Worm (Caenorhabditis elegans) whole organism, mixed stage, embryonic: ENCODE measurements around the gene srd-18.

Experiments used
- M03D4.4 ChIP-seq: sonication (generic microtip); optimal IDR thresholded peaks from 2 replicates; lab custom pipeline; 2017; ENCODE audit warnings: mild to moderate bottlenecking, missing genetic modification characterization, missing compliant biosample characterization
- bed-3 ChIP-seq: fragments of 200-800 bp; sonication (Bioruptor generic); optimal IDR thresholded peaks from 3 replicates; lab custom pipeline; 2018; ENCODE audit warnings: mild to moderate bottlenecking, missing genetic modification characterization, moderate library complexity, missing compliant biosample characterization
- blmp-1 ChIP-seq: fragments of 150-350 bp; optimal IDR thresholded peaks from 2 replicates; lab custom pipeline; 2014; ENCODE audit warnings: missing biosample characterization, missing genetic modification characterization
- ceh-39 ChIP-seq: fragments of 150-350 bp; optimal IDR thresholded peaks from 2 replicates; lab custom pipeline; 2014; ENCODE audit warnings: missing biosample characterization, missing genetic modification characterization
- ces-1 ChIP-seq: fragments of 150-350 bp; optimal IDR thresholded peaks from 2 replicates; lab custom pipeline; 2014; ENCODE audit warnings: missing biosample characterization, missing genetic modification reagents, missing genetic modification characterization
- cnd-1 ChIP-seq: fragments of 200-800 bp; sonication (Bioruptor generic); optimal IDR thresholded peaks from 2 replicates; lab custom pipeline; 2018; ENCODE audit warnings: mild to moderate bottlenecking, missing genetic modification characterization, missing compliant biosample characterization
- elt-1 ChIP-seq: sonication (generic microtip); optimal IDR thresholded peaks from 2 replicates; lab custom pipeline; 2017; ENCODE audit warnings: missing genetic modification characterization, mild to moderate bottlenecking, missing compliant biosample characterization, antibody characterized with exemption, moderate library complexity, borderline replicate concordance; ENCODE audit not compliant: insufficient read depth
- elt-3 ChIP-seq: fragments of 150-350 bp; optimal IDR thresholded peaks from 2 replicates; lab custom pipeline; 2014; ENCODE audit warnings: missing biosample characterization, missing genetic modification characterization
- lin-32 ChIP-seq: fragments of 200-800 bp; sonication (Bioruptor generic); optimal IDR thresholded peaks from 2 replicates; lab custom pipeline; 2018; ENCODE audit warnings: mild to moderate bottlenecking, missing genetic modification characterization, missing compliant biosample characterization
- lsy-2 ChIP-seq: fragments of 150-350 bp; optimal IDR thresholded peaks from 2 replicates; lab custom pipeline; 2014; ENCODE audit warnings: missing biosample characterization, missing genetic modification characterization
- nhr-237 ChIP-seq: fragments of 150-350 bp; optimal IDR thresholded peaks from 2 replicates; lab custom pipeline; 2014; ENCODE audit warnings: missing biosample characterization, missing genetic modification characterization
- nhr-28 ChIP-seq: fragments of 150-350 bp; optimal IDR thresholded peaks from 2 replicates; lab custom pipeline; 2014; ENCODE audit warnings: missing biosample characterization, missing genetic modification characterization
- pha-4 ChIP-seq: fragments of 150-350 bp; optimal IDR thresholded peaks from 2 replicates; lab custom pipeline; 2018; ENCODE audit warnings: missing biosample characterization, missing genetic modification reagents, missing genetic modification characterization
- tbx-8 ChIP-seq: fragments of 200-800 bp; sonication (Bioruptor generic); optimal IDR thresholded peaks from 2 replicates; lab custom pipeline; 2018; ENCODE audit warnings: mild to moderate bottlenecking, missing genetic modification characterization, moderate library complexity, missing compliant biosample characterization
- unc-62 ChIP-seq: fragments of 150-350 bp; optimal IDR thresholded peaks from 2 replicates; lab custom pipeline; 2014; ENCODE audit warnings: missing biosample characterization, missing genetic modification reagents, missing genetic modification characterization
- zip-8 ChIP-seq: fragments of 150-350 bp; optimal IDR thresholded peaks from 2 replicates; lab custom pipeline; 2014; ENCODE audit warnings: missing biosample characterization, missing genetic modification characterization

Gene srd-18

DNA sequence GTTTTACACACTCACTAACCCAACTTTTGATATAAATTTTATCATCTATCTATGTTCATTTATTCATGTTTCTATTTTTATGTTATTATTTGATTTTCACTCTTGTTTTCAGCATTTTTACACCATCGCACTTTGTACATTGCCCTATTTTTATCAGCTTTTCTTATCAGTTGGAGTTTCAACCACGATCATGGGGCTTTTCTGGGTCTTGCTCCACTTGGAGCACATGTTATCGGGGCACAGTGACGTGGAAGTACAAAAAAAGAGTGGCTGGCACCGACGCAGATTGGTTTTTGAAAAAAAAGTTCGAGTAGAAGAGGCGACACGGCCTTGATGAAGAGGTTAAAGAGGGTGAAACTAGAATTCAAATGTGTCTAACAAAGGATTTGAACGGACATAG, 49.5 kb downstream of the srd-18 start:
- no peak for TF ChIP-seq ces-1 (GFP tag; lab: Kevin White, UChicago)
- TF ChIP-seq blmp-1 (tag; lab: Kevin White, UChicago): no peak
- no peak for TF ChIP-seq lin-32 (GFP tag; lab: Kevin White, UChicago)
- no peak for TF ChIP-seq pha-4 (tag; lab: Kevin White, UChicago)
- TF ChIP-seq bed-3: no peak
- no peak for TF ChIP-seq nhr-28 (tag; lab: Kevin White, UChicago)
- no peak for TF ChIP-seq elt-3
- no peak for TF ChIP-seq cnd-1
- no peak for TF ChIP-seq nhr-237 (tag; lab: Kevin White, UChicago)
- TF ChIP-seq M03D4.4 (tag; lab: Kevin White, UChicago): no peak
- TF ChIP-seq elt-1 (tag; lab: Kevin White, UChicago): no peak
- TF ChIP-seq tbx-8 (GFP tag; lab: Kevin White, UChicago): no peak
- TF ChIP-seq lsy-2 (tag; lab: Kevin White, UChicago): no peak
- TF ChIP-seq zip-8: no peak

DNA sequence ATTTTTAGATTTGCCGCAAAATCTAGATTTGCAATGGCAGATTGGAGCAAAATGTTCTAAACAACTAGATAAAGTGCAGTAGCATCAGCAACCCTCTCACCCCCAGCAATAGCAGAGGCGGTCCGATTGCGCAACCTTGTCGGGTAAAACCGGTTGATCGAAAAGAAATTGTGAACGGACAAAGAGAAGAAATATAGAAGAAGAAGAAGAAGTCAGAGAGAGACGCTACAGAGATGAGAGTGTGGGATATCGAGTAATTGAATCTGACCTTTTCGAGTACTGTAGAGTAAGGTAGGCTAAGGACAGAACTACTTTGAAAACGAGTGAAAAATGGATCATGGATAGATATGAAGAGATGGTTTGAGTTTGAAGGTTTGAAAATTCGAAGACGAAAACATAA, 50.8 kb downstream of the srd-18 start:
- TF ChIP-seq zip-8: peak; percentile 62
- TF ChIP-seq unc-62 (GFP tag; lab: Kevin White, UChicago): no peak
- no peak for TF ChIP-seq ceh-39 (tag; lab: Kevin White, UChicago)
